Fruit fly (Drosophila melanogaster): Measurements from ENCODE around the gene St2.

DNA sequence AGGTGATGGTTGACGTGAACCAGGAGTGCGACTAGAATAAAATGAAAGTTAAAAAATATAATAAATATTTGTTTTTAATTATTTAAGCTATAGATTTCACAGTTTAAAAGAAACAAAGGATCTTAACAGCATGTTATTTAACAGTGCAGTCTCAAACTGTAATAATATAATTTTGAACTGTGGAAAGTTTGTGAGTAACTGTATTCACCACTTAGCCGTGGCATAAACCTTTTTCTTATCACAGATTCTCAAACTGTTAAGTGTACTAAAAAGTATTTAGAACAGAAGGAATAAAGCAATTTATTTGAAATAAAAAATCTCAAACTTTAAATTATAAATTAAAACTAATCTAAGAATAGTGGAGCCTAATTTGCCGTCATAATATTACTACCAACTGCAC lies 37.4 kb upstream of the St2 start:
- no peak for TF ChIP-seq EcR (GFP tag; optimal IDR thresholded peaks at IDR 0.05)
- TF ChIP-seq CG10348 (GFP tag; IDR thresholded peaks at IDR 0.05) = no peak
- TF ChIP-seq CG13204 (GFP tag; optimal IDR thresholded peaks at IDR 0.05) = no peak
- TF ChIP-seq CG8159 (tag; optimal IDR thresholded peaks at IDR 0.05) = no peak
- TF ChIP-seq CG4496 (GFP tag; IDR thresholded peaks at IDR 0.05) = no peak
- no peak for TF ChIP-seq Pif1A (GFP tag; optimal IDR thresholded peaks at IDR 0.05)
- no peak for TF ChIP-seq fd96Ca (GFP tag; IDR thresholded peaks at IDR 0.05)
- no peak for TF ChIP-seq CG9948 (tag; optimal IDR thresholded peaks at IDR 0.05)
- TF ChIP-seq CG15710 (tag; optimal IDR thresholded peaks at IDR 0.05) = no peak
- TF ChIP-seq CG12605 (GFP tag; IDR thresholded peaks at IDR 0.05) = no peak
- TF ChIP-seq Pif1B (GFP tag; optimal IDR thresholded peaks at IDR 0.05) = no peak
